Worm (Caenorhabditis elegans): ENCODE measurements around the gene snpc-3.4.

- TF ChIP-seq ztf-28 (GFP tag; IDR thresholded peaks at IDR 0.05), result no peak
- TF ChIP-seq Y95B8A.8 (GFP tag; IDR thresholded peaks at IDR 0.05), result no peak
- TF ChIP-seq unc-62 (GFP tag; optimal IDR thresholded peaks at IDR 0.05), result no peak
- TF ChIP-seq sdz-38 (tag; optimal IDR thresholded peaks at IDR 0.05), result no peak
- no peak for TF ChIP-seq atf-7 (tag; optimal IDR thresholded peaks at IDR 0.05)
- TF ChIP-seq pha-4 (tag; optimal IDR thresholded peaks at IDR 0.05), result no peak
- TF ChIP-seq K12H6.12 (tag; optimal IDR thresholded peaks at IDR 0.05), result no peak
- no peak for TF ChIP-seq hlh-26 (GFP tag; conservative IDR thresholded peaks at IDR 0.05)
- no peak for TF ChIP-seq ceh-79 (tag; optimal IDR thresholded peaks at IDR 0.05)
- no peak for TF ChIP-seq snpc-1.1 (tag; optimal IDR thresholded peaks at IDR 0.05; ENCODE audit: insufficient read depth)
- no peak for TF ChIP-seq rpc-1 (optimal IDR thresholded peaks at IDR 0.05)
- TF ChIP-seq rpc-1 (tag; optimal IDR thresholded peaks at IDR 0.05), result no peak
- no peak for TF ChIP-seq unc-130 (GFP tag; optimal IDR thresholded peaks at IDR 0.05)
- no peak for TF ChIP-seq snpc-4 (GFP tag; optimal IDR thresholded peaks at IDR 0.05)
- TF ChIP-seq snpc-4 (tag; optimal IDR thresholded peaks at IDR 0.05), result no peak
Observed at ce11 chrIII:4049150-4049549, 29.3 kb downstream of the snpc-3.4 start.

Data from whole organism, young adult.